Fruit fly (Drosophila melanogaster) S2 (cell line): Measurements from ENCODE around the gene CG13465.
A peak's percentile ranks its signal among the peaks of the same experiment; 100 is the strongest.

Source experiments
- CG8478 ChIP-seq: fragments of >200 bp; optimal IDR thresholded peaks from 2 replicates; lab custom pipeline; 2018
- CTCF ChIP-seq, 2 experiments: fragments of >200 bp; optimal IDR thresholded peaks; 2 replicates each; lab custom pipeline; 2018

The CG13465 gene

dm6 chr3L:14944231-14944630, at the start of gene CG13465:
CG13465 (minus strand) TSS chr3L:14944331.
- no peak for TF ChIP-seq CG8478 (lab: Kevin White, UChicago)
- no peak for TF ChIP-seq CTCF (optimal IDR thresholded peaks at IDR 0.05; lab: Kevin White, UChicago)

- TF ChIP-seq CTCF (optimal IDR thresholded peaks at IDR 0.05; lab: Kevin White, UChicago): no peak
- no peak for TF ChIP-seq CG8478 (lab: Kevin White, UChicago)
These were observed 48.7 kb upstream of the CG13465 start for dm6 chr3L:14992807-14993206.

- TF ChIP-seq CG8478 (lab: Kevin White, UChicago) (no peak), CTCF (optimal IDR thresholded peaks at IDR 0.05; lab: Kevin White, UChicago) (no peak)
These were observed 47.9 kb upstream of the CG13465 start, which contains the start of gene Zip71B for dm6 chr3L:14992025-14992424. Zip71B (plus strand) TSS chr3L:14992289.

dm6 chr3L:14989879-14990278, 45.7 kb upstream of the CG13465 start:
- no peak for TF ChIP-seq CG8478 (lab: Kevin White, UChicago)
- TF ChIP-seq CTCF (optimal IDR thresholded peaks at IDR 0.05; lab: Kevin White, UChicago): no peak

- no peak for TF ChIP-seq CTCF (optimal IDR thresholded peaks at IDR 0.05; lab: Kevin White, UChicago)
- no peak for TF ChIP-seq CG8478 (lab: Kevin White, UChicago)
These were observed 44.1 kb upstream of the CG13465 start for dm6 chr3L:14988231-14988630.

dm6 chr3L:14986984-14987896, 43.1 kb upstream of the CG13465 start:
- no peak for TF ChIP-seq CTCF (optimal IDR thresholded peaks at IDR 0.05; lab: Kevin White, UChicago)
- TF ChIP-seq CG8478 (lab: Kevin White, UChicago): no peak

- no peak for TF ChIP-seq CG8478 (lab: Kevin White, UChicago)
These were observed 42.3 kb upstream of the CG13465 start for dm6 chr3L:14986340-14986916.

dm6 chr3L:14984521-14985150, 40.5 kb upstream of the CG13465 start, which contains the start of gene mnd:
mnd (plus strand) TSS chr3L:14985100.
- no peak for TF ChIP-seq CTCF (optimal IDR thresholded peaks at IDR 0.05; lab: Kevin White, UChicago)
- TF ChIP-seq CG8478 (lab: Kevin White, UChicago): no peak

dm6 chr3L:14982675-14983084, 38.5 kb upstream of the CG13465 start, which contains the start of gene CG5114:
CG5114 (plus strand) TSS chr3L:14982835.
- TF ChIP-seq CTCF (optimal IDR thresholded peaks at IDR 0.05; lab: Kevin White, UChicago): peak; percentile 5 to 36
- TF ChIP-seq CG8478 (lab: Kevin White, UChicago): no peak

- TF ChIP-seq CG8478 (lab: Kevin White, UChicago): no peak
- no peak for TF ChIP-seq CTCF (optimal IDR thresholded peaks at IDR 0.05; lab: Kevin White, UChicago)
These were observed 35.9 kb upstream of the CG13465 start for dm6 chr3L:14980038-14980437.

- TF ChIP-seq CG8478 (lab: Kevin White, UChicago): no peak
- no peak for TF ChIP-seq CTCF (optimal IDR thresholded peaks at IDR 0.05; lab: Kevin White, UChicago)
These were observed 35.2 kb upstream of the CG13465 start, which contains the start of gene CG3349 for dm6 chr3L:14979332-14979731. CG3349 (plus strand) TSS chr3L:14979620.

- TF ChIP-seq CG8478 (lab: Kevin White, UChicago) (no peak), CTCF (optimal IDR thresholded peaks at IDR 0.05; lab: Kevin White, UChicago) (no peak)
These were observed 34.4 kb upstream of the CG13465 start for dm6 chr3L:14978496-14978894.

dm6 chr3L:14977536-14978495, 33.7 kb upstream of the CG13465 start:
- no peak for TF ChIP-seq CTCF (optimal IDR thresholded peaks at IDR 0.05; lab: Kevin White, UChicago)

- no peak for TF ChIP-seq CTCF (optimal IDR thresholded peaks at IDR 0.05; lab: Kevin White, UChicago)
- no peak for TF ChIP-seq CG8478 (lab: Kevin White, UChicago)
These were observed 31.9 kb upstream of the CG13465 start for dm6 chr3L:14976026-14976425.
